Fruit fly (Drosophila melanogaster) whole organism, embryonic: ENCODE data around the gene Ube3a.

Experiments
- Awh ChIP-seq: fragments of 200-800 bp; sonication (Bioruptor generic); IDR thresholded peaks from 2 replicates; pipeline ENCODE4, ENCODE4 v1.3.6; 2022; ENCODE audit warnings: missing biosample characterization, missing genetic modification characterization
- BtbVII ChIP-seq: fragments of 200-800 bp; sonication (Bioruptor generic); optimal IDR thresholded peaks from 3 replicates; lab custom pipeline; 2017; ENCODE audit warnings: missing biosample characterization, mild to moderate bottlenecking, missing genetic modification characterization
- Bteb2 ChIP-seq: fragments of 200-800 bp; sonication (Bioruptor generic); optimal IDR thresholded peaks from 2 replicates; lab custom pipeline; 2016; ENCODE audit warnings: missing biosample characterization, missing genetic modification characterization
- CG10462 ChIP-seq: fragments of 200-800 bp; sonication (Bioruptor generic); optimal IDR thresholded peaks from 2 replicates; lab custom pipeline; 2016; ENCODE audit warnings: missing biosample characterization, missing genetic modification characterization
- CG12744 ChIP-seq: fragments of 200-800 bp; sonication (Bioruptor generic); optimal IDR thresholded peaks from 2 replicates; lab custom pipeline; 2016; ENCODE audit warnings: missing biosample characterization, missing genetic modification characterization
- CG12769 ChIP-seq: fragments of 200-800 bp; sonication (Bioruptor generic); optimal IDR thresholded peaks from 2 replicates; lab custom pipeline; 2019; ENCODE audit warnings: missing biosample characterization, mild to moderate bottlenecking, missing genetic modification characterization, moderate library complexity
- CG13624 ChIP-seq: fragments of 200-800 bp; sonication (Bioruptor generic); optimal IDR thresholded peaks from 2 replicates; lab custom pipeline; 2016; ENCODE audit warnings: missing biosample characterization, missing genetic modification characterization
- CG14667 ChIP-seq: fragments of 200-800 bp; sonication (Bioruptor generic); IDR thresholded peaks from 2 replicates; pipeline ENCODE4 v1.3.6; 2022; ENCODE audit warnings: missing biosample characterization, missing genetic modification characterization
- CG14965 ChIP-seq: fragments of 200-800 bp; sonication (Bioruptor generic); optimal IDR thresholded peaks from 2 replicates; lab custom pipeline; 2016; ENCODE audit warnings: missing biosample characterization, missing genetic modification characterization, borderline replicate concordance
- CG18011 ChIP-seq: fragments of 200-800 bp; sonication (Bioruptor generic); optimal IDR thresholded peaks from 2 replicates; lab custom pipeline; 2017; ENCODE audit warnings: missing biosample characterization, missing genetic modification characterization, mild to moderate bottlenecking, moderate library complexity, missing genotype
- CG18476 ChIP-seq: fragments of 200-800 bp; sonication (Bioruptor generic); optimal IDR thresholded peaks from 2 replicates; lab custom pipeline; 2016; ENCODE audit warnings: missing biosample characterization, mild to moderate bottlenecking, missing genetic modification characterization
- CG2199 ChIP-seq: fragments of 200-800 bp; sonication (Bioruptor generic); IDR thresholded peaks from 3 replicates; pipeline ENCODE4 v1.3.6; 2022; ENCODE audit warnings: missing biosample characterization, missing genetic modification characterization
- CG2875 ChIP-seq: fragments of 200-800 bp; sonication (Bioruptor generic); optimal IDR thresholded peaks from 2 replicates; lab custom pipeline; 2017; ENCODE audit warnings: missing biosample characterization, mild to moderate bottlenecking, missing genetic modification characterization, missing genetic modification reagents
- CG30403 ChIP-seq: fragments of 200-800 bp; sonication (Bioruptor generic); optimal IDR thresholded peaks from 3 replicates; lab custom pipeline; 2016; ENCODE audit warnings: missing biosample characterization, missing genetic modification characterization
- CG31224 ChIP-seq: fragments of 200-800 bp; sonication (Bioruptor generic); IDR thresholded peaks from 2 replicates; pipeline ENCODE4 v1.3.6; 2022; ENCODE audit warnings: missing biosample characterization, missing genetic modification characterization
- CG4282 ChIP-seq: fragments of 200-800 bp; sonication (Bioruptor generic); optimal IDR thresholded peaks from 2 replicates; lab custom pipeline; 2016; ENCODE audit warnings: missing biosample characterization, missing genetic modification characterization
- CG4854 ChIP-seq: fragments of 200-800 bp; sonication (Bioruptor generic); optimal IDR thresholded peaks from 2 replicates; lab custom pipeline; 2016; ENCODE audit warnings: missing biosample characterization, missing genetic modification characterization, inconsistent platforms
- CG5180 ChIP-seq: fragments of 200-800 bp; sonication (Bioruptor generic); optimal IDR thresholded peaks from 3 replicates; lab custom pipeline; 2017; ENCODE audit warnings: missing biosample characterization, missing genetic modification characterization, mild to moderate bottlenecking, moderate library complexity, missing genetic modification reagents
- CG6654 ChIP-seq: fragments of 200-800 bp; sonication (Bioruptor generic); optimal IDR thresholded peaks from 2 replicates; lab custom pipeline; 2017; ENCODE audit warnings: missing biosample characterization, mild to moderate bottlenecking, missing genetic modification characterization
- CG7786 ChIP-seq: fragments of 200-800 bp; sonication (Bioruptor generic); optimal IDR thresholded peaks from 2 replicates; lab custom pipeline; 2016; ENCODE audit warnings: missing biosample characterization, missing genetic modification characterization
- CG8388 ChIP-seq: fragments of 200-800 bp; sonication (Bioruptor generic); optimal IDR thresholded peaks from 2 replicates; lab custom pipeline; 2019; ENCODE audit warnings: missing biosample characterization, mild to moderate bottlenecking, missing genetic modification characterization, moderate library complexity
- CG9727 ChIP-seq: fragments of 200-800 bp; sonication (Bioruptor generic); optimal IDR thresholded peaks from 3 replicates; lab custom pipeline; 2017; ENCODE audit warnings: missing biosample characterization, mild to moderate bottlenecking, missing genetic modification characterization
- CkIIα-i1 ChIP-seq: fragments of 200-800 bp; sonication (Bioruptor generic); IDR thresholded peaks from 2 replicates; pipeline ENCODE4 v1.3.6; 2022; ENCODE audit warnings: missing biosample characterization, missing genetic modification characterization
- Dek ChIP-seq: fragments of 200-800 bp; sonication (Bioruptor generic); optimal IDR thresholded peaks from 3 replicates; lab custom pipeline; 2019; ENCODE audit warnings: missing biosample characterization, mild to moderate bottlenecking, missing genetic modification characterization, moderate library complexity
- HLH3B ChIP-seq: fragments of 200-800 bp; sonication (Bioruptor generic); IDR thresholded peaks from 2 replicates; pipeline ENCODE4 v1.3.6; 2022; ENCODE audit warnings: missing biosample characterization, missing genetic modification characterization
- HmgD ChIP-seq: fragments of 200-800 bp; sonication (Bioruptor generic); optimal IDR thresholded peaks from 3 replicates; lab custom pipeline; 2016; ENCODE audit warnings: missing biosample characterization, missing genetic modification characterization
- Hr39 ChIP-seq: fragments of >200 bp; optimal IDR thresholded peaks from 2 replicates; lab custom pipeline; 2017
- MTF-1 ChIP-seq: fragments of 200-800 bp; sonication (Bioruptor generic); optimal IDR thresholded peaks from 2 replicates; lab custom pipeline; 2018; ENCODE audit warnings: missing biosample characterization, mild to moderate bottlenecking, missing genetic modification characterization, borderline replicate concordance
- Six4 ChIP-seq: fragments of 200-800 bp; sonication (Bioruptor generic); optimal IDR thresholded peaks from 2 replicates; lab custom pipeline; 2016; ENCODE audit warnings: missing biosample characterization, missing genetic modification characterization
- Xrp1 ChIP-seq: fragments of 200-800 bp; sonication (Bioruptor generic); IDR thresholded peaks from 2 replicates; pipeline ENCODE4 v1.3.6; 2022; ENCODE audit warnings: missing biosample characterization, missing genetic modification characterization
- al ChIP-seq: fragments of 200-800 bp; sonication (Bioruptor generic); IDR thresholded peaks from 2 replicates; pipeline ENCODE4 v1.3.6; 2022; ENCODE audit warnings: missing biosample characterization, missing genetic modification characterization
- ara ChIP-seq: fragments of 200-800 bp; sonication (Bioruptor generic); IDR thresholded peaks from 2 replicates; pipeline ENCODE4 v1.3.6; 2022; ENCODE audit warnings: missing biosample characterization, missing genetic modification characterization
- dm ChIP-seq: fragments of 200-800 bp; sonication (Bioruptor generic); optimal IDR thresholded peaks from 3 replicates; lab custom pipeline; 2016; ENCODE audit warnings: missing biosample characterization, missing genetic modification characterization
- dysf ChIP-seq: fragments of 200-800 bp; sonication (Bioruptor generic); IDR thresholded peaks from 3 replicates; pipeline ENCODE4 v1.3.6; 2022; ENCODE audit warnings: missing biosample characterization, missing genetic modification characterization
- gcm2 ChIP-seq: fragments of 200-800 bp; sonication (Bioruptor generic); optimal IDR thresholded peaks from 2 replicates; lab custom pipeline; 2016; ENCODE audit warnings: missing biosample characterization, missing genetic modification characterization
- gfzf ChIP-seq: fragments of 200-800 bp; sonication (Bioruptor generic); optimal IDR thresholded peaks from 2 replicates; lab custom pipeline; 2016; ENCODE audit warnings: missing biosample characterization, mild to moderate bottlenecking, missing genetic modification characterization, moderate library complexity
- gt ChIP-seq: fragments of 200-800 bp; sonication (Bioruptor generic); IDR thresholded peaks from 2 replicates; pipeline ENCODE4 v1.3.6; 2022; ENCODE audit warnings: missing biosample characterization, missing genetic modification characterization
- hkb ChIP-seq, 2 experiments: fragments of 200-800 bp in 1 of 2; fragments of >200 bp in 1 of 2; sonication (Bioruptor generic) in 1 of 2; IDR thresholded peaks in 1 of 2; optimal IDR thresholded peaks in 1 of 2; 2 replicates each; pipeline versions ENCODE4 v1.3.6 to Lab custom; 2017 to 2022; ENCODE audit warnings: missing biosample characterization in 1 of 2, missing genetic modification characterization in 1 of 2
- insv ChIP-seq, 2 experiments: fragments of 200-800 bp; sonication (Bioruptor generic); optimal IDR thresholded peaks; 3 replicates each; lab custom pipeline; 2016 to 2018; ENCODE audit warnings: missing biosample characterization in 2 of 2, missing genetic modification characterization in 2 of 2
- kay ChIP-seq: fragments of 200-800 bp; sonication (Bioruptor generic); optimal IDR thresholded peaks from 2 replicates; lab custom pipeline; 2016; ENCODE audit warnings: missing biosample characterization, missing genetic modification characterization
- lbe ChIP-seq: fragments of 200-800 bp; sonication (Bioruptor generic); optimal IDR thresholded peaks from 2 replicates; lab custom pipeline; 2016; ENCODE audit warnings: missing biosample characterization, mild to moderate bottlenecking, missing genetic modification characterization
- lola ChIP-seq, 3 experiments: fragments of >200 bp in 2 of 3; fragments of 200-800 bp in 1 of 3; sonication (Bioruptor generic) in 1 of 3; optimal IDR thresholded peaks; 2 replicates each; lab custom pipeline; 2017 to 2019; ENCODE audit warnings: missing biosample characterization in 3 of 3, missing genetic modification characterization in 3 of 3, mild to moderate bottlenecking in 1 of 3, moderate library complexity in 1 of 3
- otp ChIP-seq: fragments of 200-800 bp; sonication (Bioruptor generic); IDR thresholded peaks from 3 replicates; pipeline ENCODE4, ENCODE4 v1.3.6; 2022; ENCODE audit warnings: missing biosample characterization, missing genetic modification characterization
- pho ChIP-seq: fragments of 200-800 bp; sonication (Bioruptor generic); optimal IDR thresholded peaks from 2 replicates; lab custom pipeline; 2016; ENCODE audit warnings: missing biosample characterization, missing genetic modification characterization
- ro ChIP-seq: fragments of 200-800 bp; sonication (Bioruptor generic); IDR thresholded peaks from 2 replicates; pipeline ENCODE4 v1.3.6; 2022; ENCODE audit warnings: missing biosample characterization, missing genetic modification characterization
- shn ChIP-seq: fragments of 200-800 bp; sonication (Bioruptor generic); optimal IDR thresholded peaks from 3 replicates; lab custom pipeline; 2016; ENCODE audit warnings: missing biosample characterization, missing genetic modification characterization
- sisA ChIP-seq: fragments of 200-800 bp; sonication (Bioruptor generic); IDR thresholded peaks from 2 replicates; pipeline ENCODE4 v1.3.6; 2022; ENCODE audit warnings: missing biosample characterization, missing genetic modification characterization
- tll ChIP-seq, 2 experiments: fragments of 200-800 bp in 1 of 2; fragments of >200 bp in 1 of 2; sonication (Bioruptor generic) in 1 of 2; optimal IDR thresholded peaks; 2 replicates each; lab custom pipeline; 2017 to 2019; ENCODE audit warnings: missing biosample characterization in 2 of 2, missing genetic modification characterization in 2 of 2, mild to moderate bottlenecking in 1 of 2, moderate library complexity in 1 of 2
- wdn ChIP-seq: fragments of 200-800 bp; sonication (Bioruptor generic); IDR thresholded peaks from 2 replicates; pipeline ENCODE4 v1.3.6; 2022; ENCODE audit warnings: missing biosample characterization, missing genetic modification characterization

The Ube3a gene

dm6 chr3L:11251721-11252423 lies 41.5 kb upstream of the Ube3a start, which contains the start of gene scyl (continued):
- TF ChIP-seq CG18476 (GFP tag; lab: Kevin White, UChicago), result peak; percentile 37
- TF ChIP-seq CG8388 (GFP tag; lab: Kevin White, UChicago), result peak; percentile 34
- TF ChIP-seq CG4282, result peak; percentile 56
- TF ChIP-seq HmgD (GFP tag; lab: Kevin White, UChicago), result peak; percentile 51
- peak; percentile 67 for TF ChIP-seq CG5180 (GFP tag; lab: Kevin White, UChicago)
- no peak for TF ChIP-seq CkIIα-i1 (GFP tag; lab: Robert Waterston, UW)
- peak; percentile 62 for TF ChIP-seq Awh (GFP tag; lab: Robert Waterston, UW)
- peak; percentile 54; the same call in 1 of the 2 replicates for TF ChIP-seq wdn (GFP tag; lab: Robert Waterston, UW)
- peak; percentile 79 for TF ChIP-seq BtbVII (GFP tag; lab: Kevin White, UChicago)
- TF ChIP-seq CG4854 (GFP tag; lab: Kevin White, UChicago), result peak; percentile 60
- no peak for TF ChIP-seq Bteb2 (GFP tag; lab: Kevin White, UChicago)
- 0 out of 2 replicates have a peak, but pooled peaks have one; percentile 33 for TF ChIP-seq CG31224 (GFP tag; lab: Robert Waterston, UW)
- TF ChIP-seq insv (GFP tag; optimal IDR thresholded peaks at IDR 0.05; lab: Kevin White, UChicago), result peak in 1 of 2 experiments; percentile 67
- peak; percentile 59 for TF ChIP-seq CG13624
- TF ChIP-seq dysf (GFP tag; lab: Robert Waterston, UW), result peak; percentile 53; the same call in 1 of the 3 replicates
- peak; percentile 60; the same call in 1 of the 2 replicates for TF ChIP-seq ara (GFP tag; lab: Robert Waterston, UW)
- peak; percentile 92 for TF ChIP-seq CG2199 (GFP tag; lab: Robert Waterston, UW)
- no peak for TF ChIP-seq CG18011
- no peak for TF ChIP-seq Hr39
- TF ChIP-seq tll (GFP tag; optimal IDR thresholded peaks at IDR 0.05; lab: Kevin White, UChicago), result peak in 1 of 2 experiments; percentile 26
- no peak for TF ChIP-seq CG30403 (GFP tag; lab: Kevin White, UChicago)
- no peak for TF ChIP-seq hkb (optimal IDR thresholded peaks at IDR 0.05; lab: Kevin White, UChicago)
- peak; percentile 72 for TF ChIP-seq hkb (GFP tag; IDR thresholded peaks at IDR 0.05; lab: Robert Waterston, UW)
- TF ChIP-seq ro (GFP tag; lab: Robert Waterston, UW), result no peak
- TF ChIP-seq kay, result no peak
- no peak for TF ChIP-seq Six4
- no peak for TF ChIP-seq gt (GFP tag; lab: Robert Waterston, UW)
- TF ChIP-seq CG2875 (GFP tag; lab: Kevin White, UChicago), result peak; percentile 59
- TF ChIP-seq lbe (GFP tag; lab: Kevin White, UChicago), result peak; percentile 62
- TF ChIP-seq MTF-1, result peak; percentile 83
- TF ChIP-seq gcm2, result no peak
- peak; percentile 81 for TF ChIP-seq CG12769 (tag; lab: Kevin White, UChicago)
- peak; percentile 47 for TF ChIP-seq Dek (tag; lab: Kevin White, UChicago)
- TF ChIP-seq shn (GFP tag; lab: Kevin White, UChicago), result peak; percentile 60
- TF ChIP-seq CG14965 (GFP tag; lab: Kevin White, UChicago), result no peak
- TF ChIP-seq sisA (GFP tag; lab: Robert Waterston, UW), result no peak
- peak; percentile 29 for TF ChIP-seq Xrp1 (GFP tag; lab: Robert Waterston, UW)
- no peak for TF ChIP-seq CG10462 (GFP tag; lab: Kevin White, UChicago)
- TF ChIP-seq CG9727 (GFP tag; lab: Kevin White, UChicago), result peak; percentile 37
- TF ChIP-seq otp (GFP tag; lab: Robert Waterston, UW), result peak; percentile 91
- TF ChIP-seq CG12744 (GFP tag; lab: Kevin White, UChicago), result peak; percentile 49
- TF ChIP-seq HLH3B, result peak; percentile 54; the same call in 1 of the 2 replicates
- TF ChIP-seq gfzf (GFP tag; lab: Kevin White, UChicago), result no peak
- peak; percentile 46 for TF ChIP-seq pho (GFP tag; lab: Kevin White, UChicago)
- TF ChIP-seq CG7786 (GFP tag; lab: Kevin White, UChicago), result peak; percentile 11
- TF ChIP-seq lola (GFP tag; optimal IDR thresholded peaks at IDR 0.05; lab: Kevin White, UChicago), result no peak
- no peak for TF ChIP-seq CG6654 (GFP tag; lab: Kevin White, UChicago)
- peak; percentile 26 for TF ChIP-seq dm (GFP tag; lab: Kevin White, UChicago)
- TF ChIP-seq CG14667 (GFP tag; lab: Robert Waterston, UW), result no peak
- TF ChIP-seq al, result peak; percentile 35; the same call in 1 of the 2 replicates
